Worm (Caenorhabditis elegans) whole organism, young adult: ENCODE results near the gene C08A9.3.

Experiments
- F10E7.11 ChIP-seq: sonication (generic microtip); optimal IDR thresholded peaks from 2 replicates; lab custom pipeline; 2017; ENCODE audit warnings: mild to moderate bottlenecking, missing genetic modification characterization, moderate library complexity, missing compliant biosample characterization
- F52B5.7 ChIP-seq: sonication (generic microtip); optimal IDR thresholded peaks from 2 replicates; lab custom pipeline; 2016; ENCODE audit warnings: mild to moderate bottlenecking, missing genetic modification characterization, missing compliant biosample characterization
- F55B11.4 ChIP-seq: sonication (generic microtip); optimal IDR thresholded peaks from 2 replicates; lab custom pipeline; 2016; ENCODE audit warnings: missing compliant biosample characterization, missing genetic modification characterization, borderline replicate concordance; ENCODE audit not compliant: insufficient read depth
- F57C9.4 ChIP-seq: sonication (generic microtip); optimal IDR thresholded peaks from 2 replicates; lab custom pipeline; 2017; ENCODE audit warnings: mild to moderate bottlenecking, missing genetic modification characterization, missing compliant biosample characterization
- Y67H2A.10 ChIP-seq: fragments of 200-800 bp; sonication (Bioruptor generic); conservative IDR thresholded peaks from 2 replicates; pipeline ENCODE4 v1.3.6; 2022; ENCODE audit warnings: missing genetic modification reagents, missing genetic modification characterization, missing compliant biosample characterization
- attf-3 ChIP-seq: fragments of 200-800 bp; sonication (Bioruptor generic); conservative IDR thresholded peaks from 2 replicates; pipeline ENCODE4 v1.3.6; 2022; ENCODE audit warnings: missing genetic modification reagents, missing genetic modification characterization, missing compliant biosample characterization
- attf-5 ChIP-seq: fragments of 200-800 bp; sonication (Bioruptor generic); optimal IDR thresholded peaks from 2 replicates; lab custom pipeline; 2018; ENCODE audit warnings: mild to moderate bottlenecking, missing genetic modification characterization, missing compliant biosample characterization
- attf-6 ChIP-seq: fragments of 200-800 bp; sonication (Bioruptor generic); IDR thresholded peaks from 2 replicates; pipeline ENCODE4 v1.3.6; 2022; ENCODE audit warnings: missing genetic modification reagents, missing genetic modification characterization, missing compliant biosample characterization
- ccch-3 ChIP-seq: fragments of 200-800 bp; sonication (Bioruptor generic); optimal IDR thresholded peaks from 2 replicates; lab custom pipeline; 2018; ENCODE audit warnings: mild to moderate bottlenecking, missing genetic modification characterization, missing compliant biosample characterization
- cebp-1 ChIP-seq, 2 experiments: fragments of 200-800 bp in 1 of 2; sonication (Bioruptor generic) in 1 of 2; sonication (generic microtip) in 1 of 2; IDR thresholded peaks in 1 of 2; optimal IDR thresholded peaks in 1 of 2; 2 replicates each; pipeline versions ENCODE4 v1.3.6 to Lab custom; 2017 to 2022; ENCODE audit warnings: missing compliant biosample characterization in 2 of 2, missing genetic modification characterization in 2 of 2, mild to moderate bottlenecking in 1 of 2, missing genetic modification reagents in 1 of 2, moderate library complexity in 1 of 2
- ceh-100 ChIP-seq: fragments of 200-800 bp; sonication (Bioruptor generic); IDR thresholded peaks from 2 replicates; pipeline ENCODE4 v1.3.6; 2022; ENCODE audit warnings: missing genetic modification reagents, missing genetic modification characterization, missing compliant biosample characterization
- ceh-40 ChIP-seq: fragments of 200-800 bp; sonication (Bioruptor generic); IDR thresholded peaks from 2 replicates; pipeline ENCODE4 v1.3.6; 2022; ENCODE audit warnings: missing genetic modification characterization, missing compliant biosample characterization
- ceh-79 ChIP-seq: sonication (generic microtip); optimal IDR thresholded peaks from 2 replicates; lab custom pipeline; 2017; ENCODE audit warnings: mild to moderate bottlenecking, missing genetic modification characterization, missing compliant biosample characterization
- dox-1 ChIP-seq: fragments of 200-800 bp; sonication (Bioruptor generic); IDR thresholded peaks from 2 replicates; pipeline ENCODE4 v1.3.6; 2022; ENCODE audit warnings: missing genetic modification reagents, missing genetic modification characterization, missing compliant biosample characterization
- ekl-4 ChIP-seq: fragments of 200-800 bp; sonication (Bioruptor generic); IDR thresholded peaks from 2 replicates; pipeline ENCODE4 v1.3.6; 2022; ENCODE audit warnings: missing genetic modification reagents, missing genetic modification characterization, missing compliant biosample characterization
- fkh-3 ChIP-seq: sonication (generic microtip); optimal IDR thresholded peaks from 2 replicates; lab custom pipeline; 2016; ENCODE audit warnings: mild to moderate bottlenecking, missing genetic modification characterization, missing compliant biosample characterization
- hlh-12 ChIP-seq: sonication (generic microtip); optimal IDR thresholded peaks from 2 replicates; lab custom pipeline; 2016; ENCODE audit warnings: missing genetic modification characterization, missing compliant biosample characterization
- hmg-1.2 ChIP-seq: fragments of 200-800 bp; sonication (Bioruptor generic); IDR thresholded peaks from 2 replicates; pipeline ENCODE4 v1.3.6; 2022; ENCODE audit warnings: missing genetic modification reagents, missing genetic modification characterization, missing compliant biosample characterization
- lin-40 ChIP-seq: sonication (generic microtip); optimal IDR thresholded peaks from 2 replicates; lab custom pipeline; 2016; ENCODE audit warnings: missing genetic modification characterization, mild to moderate bottlenecking, missing compliant biosample characterization, missing genotype, missing genetic modification reagents
- lir-1 ChIP-seq: fragments of 200-800 bp; sonication (Bioruptor generic); conservative IDR thresholded peaks from 2 replicates; pipeline ENCODE4 v1.3.6; 2022; ENCODE audit warnings: missing genetic modification reagents, missing genetic modification characterization, missing compliant biosample characterization
- madf-10 ChIP-seq: sonication (generic microtip); optimal IDR thresholded peaks from 2 replicates; lab custom pipeline; 2016; ENCODE audit warnings: mild to moderate bottlenecking, missing genetic modification characterization, missing compliant biosample characterization
- nhr-27 ChIP-seq: fragments of 200-800 bp; sonication (Bioruptor generic); optimal IDR thresholded peaks from 2 replicates; lab custom pipeline; 2018; ENCODE audit warnings: mild to moderate bottlenecking, missing genetic modification characterization, moderate library complexity, missing compliant biosample characterization
- nhr-80 ChIP-seq: sonication (generic microtip); optimal IDR thresholded peaks from 2 replicates; lab custom pipeline; 2016; ENCODE audit warnings: missing genetic modification characterization, missing compliant biosample characterization
- rcor-1 ChIP-seq: fragments of 200-800 bp; sonication (Bioruptor generic); IDR thresholded peaks from 2 replicates; pipeline ENCODE4 v1.3.6; 2022; ENCODE audit warnings: missing genetic modification reagents, missing genetic modification characterization, missing compliant biosample characterization
- repo-1 ChIP-seq: sonication (generic microtip); optimal IDR thresholded peaks from 2 replicates; lab custom pipeline; 2017; ENCODE audit warnings: mild to moderate bottlenecking, missing genetic modification characterization, missing compliant biosample characterization
- rpc-1 ChIP-seq, 2 experiments: fragments of 150-350 bp in 1 of 2; sonication (generic microtip) in 1 of 2; optimal IDR thresholded peaks; 2 replicates each; lab custom pipeline; 2014 to 2018; ENCODE audit warnings: missing biosample characterization in 1 of 2, missing genetic modification characterization in 1 of 2, missing genetic modification reagents in 1 of 2, missing genotype in 1 of 2
- snpc-1.1 ChIP-seq: sonication (generic microtip); optimal IDR thresholded peaks from 2 replicates; lab custom pipeline; 2017; ENCODE audit warnings: missing genetic modification characterization, mild to moderate bottlenecking, missing compliant biosample characterization, antibody characterized with exemption, moderate library complexity, missing genotype, missing genetic modification reagents; ENCODE audit not compliant: insufficient read depth
- snpc-1.3 ChIP-seq: sonication (generic microtip); optimal IDR thresholded peaks from 2 replicates; lab custom pipeline; 2017; ENCODE audit warnings: missing genetic modification characterization, mild to moderate bottlenecking, missing compliant biosample characterization, antibody characterized with exemption, moderate library complexity, missing genotype, missing genetic modification reagents; ENCODE audit not compliant: insufficient read depth
- snpc-3.4 ChIP-seq: sonication (generic microtip); optimal IDR thresholded peaks from 2 replicates; lab custom pipeline; 2017; ENCODE audit warnings: missing genetic modification characterization, mild to moderate bottlenecking, missing compliant biosample characterization, antibody characterized with exemption, moderate library complexity, missing genotype, missing genetic modification reagents
- somi-1 ChIP-seq: fragments of 200-800 bp; sonication (Bioruptor generic); optimal IDR thresholded peaks from 2 replicates; lab custom pipeline; 2018; ENCODE audit warnings: mild to moderate bottlenecking, missing genetic modification characterization, missing compliant biosample characterization
- tbx-9 ChIP-seq: sonication (generic microtip); optimal IDR thresholded peaks from 2 replicates; lab custom pipeline; 2016; ENCODE audit warnings: borderline replicate concordance, missing genetic modification characterization, inconsistent platforms, missing compliant biosample characterization
- xnd-1 ChIP-seq: sonication (generic microtip); optimal IDR thresholded peaks from 2 replicates; lab custom pipeline; 2016; ENCODE audit warnings: missing genotype, missing genetic modification reagents, missing genetic modification characterization, missing compliant biosample characterization

Gene C08A9.3

ce11 chrX:17080635-17081376 is 12.3 kb downstream of the C08A9.3 start, which contains the start of the genes irld-23 and C08A9.10:
Gene irld-23 (minus strand): TSS chrX:17080685.
Gene C08A9.10 (plus strand): TSS chrX:17081179.
- TF ChIP-seq dox-1 (GFP tag; lab: Robert Waterston, UW) (no peak), snpc-1.1 (tag; lab: Kevin White, UChicago) (no peak), rpc-1 (optimal IDR thresholded peaks at IDR 0.05; lab: Kevin White, UChicago) (no peak), rpc-1 (tag; optimal IDR thresholded peaks at IDR 0.05; lab: Kevin White, UChicago) (no peak), ceh-100 (GFP tag; lab: Robert Waterston, UW) (no peak), ccch-3 (GFP tag; lab: Kevin White, UChicago) (no peak), lin-40 (tag; lab: Kevin White, UChicago) (no peak), Y67H2A.10 (GFP tag; lab: Robert Waterston, UW) (no peak), nhr-27 (tag; lab: Kevin White, UChicago) (no peak), somi-1 (GFP tag; lab: Kevin White, UChicago) (no peak), xnd-1 (tag; lab: Kevin White, UChicago) (no peak), ceh-40 (GFP tag; lab: Robert Waterston, UW) (no peak), F57C9.4 (tag; lab: Kevin White, UChicago) (no peak), madf-10 (tag; lab: Kevin White, UChicago) (no peak), tbx-9 (tag; lab: Kevin White, UChicago) (no peak), snpc-3.4 (tag; lab: Kevin White, UChicago) (no peak), attf-5 (GFP tag; lab: Kevin White, UChicago) (no peak)

DNA sequence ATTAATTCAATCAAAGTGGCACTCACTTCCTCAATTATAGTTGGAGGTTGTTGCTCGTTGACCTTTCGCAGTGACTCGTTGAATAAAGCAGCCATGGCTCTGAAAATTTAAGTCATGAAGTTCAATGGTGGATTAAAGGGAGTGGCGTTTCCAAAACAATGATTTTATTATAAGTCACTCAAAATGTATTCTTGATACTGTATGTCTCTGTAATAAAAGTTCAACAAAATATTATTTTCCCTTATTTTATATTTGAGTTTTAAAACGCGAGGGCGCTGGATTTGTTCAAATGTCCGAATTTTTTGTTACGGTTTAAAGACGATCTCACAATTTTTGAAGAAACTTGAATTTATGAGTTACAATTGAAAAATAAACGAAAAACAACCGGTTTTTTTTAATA is 21.0 kb downstream of the C08A9.3 start, which contains the start of gene C30G4.4:
Gene C30G4.4, minus strand, starts transcription at position 101 of the 400 bp plus-strand sequence.
- TF ChIP-seq attf-6 = no peak
- no peak for TF ChIP-seq F10E7.11 (tag; lab: Kevin White, UChicago)
- no peak for TF ChIP-seq rcor-1 (GFP tag; lab: Robert Waterston, UW)
- TF ChIP-seq snpc-1.3 (tag; lab: Kevin White, UChicago) = no peak
- TF ChIP-seq repo-1 (tag; lab: Kevin White, UChicago) = no peak
- no peak for TF ChIP-seq lir-1 (GFP tag; lab: Robert Waterston, UW)

- TF ChIP-seq ekl-4 (GFP tag; lab: Robert Waterston, UW) (no peak), hmg-1.2 (GFP tag; lab: Robert Waterston, UW) (no peak), F52B5.7 (tag; lab: Kevin White, UChicago) (no peak), ceh-79 (tag; lab: Kevin White, UChicago) (no peak), F55B11.4 (tag; lab: Kevin White, UChicago) (no peak), fkh-3 (tag; lab: Kevin White, UChicago) (no peak)
Measured at ce11 chrX:17070495-17070894, 22.6 kb downstream of the C08A9.3 start.

ce11 chrX:17066937-17067336 is 26.2 kb downstream of the C08A9.3 start:
- TF ChIP-seq attf-3 (GFP tag; lab: Robert Waterston, UW) = no peak
- TF ChIP-seq nhr-80 (tag; lab: Kevin White, UChicago) = peak; percentile 64
- TF ChIP-seq dox-1 (GFP tag; lab: Robert Waterston, UW) = 0 out of 2 replicates have a peak, but pooled peaks have one; percentile 43
- TF ChIP-seq hlh-12 (tag; lab: Kevin White, UChicago) = no peak
- no peak for TF ChIP-seq cebp-1 (GFP tag; IDR thresholded peaks at IDR 0.05; lab: Robert Waterston, UW)
- peak; percentile 43 for TF ChIP-seq cebp-1 (tag; optimal IDR thresholded peaks at IDR 0.05; lab: Kevin White, UChicago)
